Fruit fly (Drosophila melanogaster) whole organism, wandering third instar larva: ENCODE measurements around the gene aqz.

Source experiments
- Abd-B ChIP-seq: fragments of >200 bp; optimal IDR thresholded peaks from 2 replicates; lab custom pipeline; 2017; ENCODE audit warnings: missing biosample characterization, missing genetic modification characterization
- CG32264 ChIP-seq: fragments of 200-800 bp; sonication (Bioruptor generic); optimal IDR thresholded peaks from 2 replicates; lab custom pipeline; 2016; ENCODE audit warnings: missing biosample characterization, missing genetic modification characterization
- CG9705 ChIP-seq: fragments of 200-800 bp; sonication (Bioruptor generic); optimal IDR thresholded peaks from 2 replicates; lab custom pipeline; 2018; ENCODE audit warnings: missing biosample characterization, mild to moderate bottlenecking, missing genetic modification characterization
- CrebA ChIP-seq: fragments of 200-800 bp; sonication (Bioruptor generic); optimal IDR thresholded peaks from 2 replicates; lab custom pipeline; 2016; ENCODE audit warnings: missing biosample characterization, mild to moderate bottlenecking, missing genetic modification characterization, borderline replicate concordance
- Dfd ChIP-seq: fragments of >200 bp; optimal IDR thresholded peaks from 2 replicates; lab custom pipeline; 2017; ENCODE audit warnings: missing biosample characterization, missing genetic modification characterization
- HLH106 ChIP-seq: fragments of 200-800 bp; optimal IDR thresholded peaks from 3 replicates; lab custom pipeline; 2019; ENCODE audit warnings: missing biosample characterization, mild to moderate bottlenecking, missing genetic modification characterization, moderate library complexity
- Hnf4 ChIP-seq: fragments of 200-800 bp; sonication (Bioruptor generic); optimal IDR thresholded peaks from 2 replicates; lab custom pipeline; 2016; ENCODE audit warnings: missing biosample characterization, mild to moderate bottlenecking, missing genetic modification characterization
- Hr78 ChIP-seq: fragments of >200 bp; optimal IDR thresholded peaks from 2 replicates; lab custom pipeline; 2017; ENCODE audit warnings: missing biosample characterization, missing genetic modification characterization
- Hr83 ChIP-seq: fragments of 200-300 bp; sonication (Bioruptor generic); optimal IDR thresholded peaks from 2 replicates; lab custom pipeline; 2016; ENCODE audit warnings: missing biosample characterization, mild to moderate bottlenecking, missing genetic modification characterization, moderate library complexity; ENCODE audit not compliant: poor library complexity, severe bottlenecking
- Jra ChIP-seq: sonication (Bioruptor generic); optimal IDR thresholded peaks from 2 replicates; lab custom pipeline; 2016; ENCODE audit warnings: missing biosample characterization, missing genetic modification characterization
- Mio ChIP-seq: sonication (Bioruptor generic); optimal IDR thresholded peaks from 2 replicates; lab custom pipeline; 2016; ENCODE audit warnings: missing biosample characterization, missing genetic modification characterization
- Myc ChIP-seq: fragments of >200 bp; optimal IDR thresholded peaks from 2 replicates; lab custom pipeline; 2017
- OdsH ChIP-seq: fragments of 200-800 bp; sonication (Bioruptor generic); optimal IDR thresholded peaks from 2 replicates; lab custom pipeline; 2016; ENCODE audit warnings: missing biosample characterization, mild to moderate bottlenecking, missing genetic modification characterization
- Rel ChIP-seq, 2 experiments: fragments of 200-800 bp; sonication (Bioruptor generic) in 1 of 2; optimal IDR thresholded peaks; 2 replicates in 1 of 2; 3 replicates in 1 of 2; lab custom pipeline; 2016 to 2019; ENCODE audit warnings: mild to moderate bottlenecking in 2 of 2, missing biosample characterization in 2 of 2, missing genetic modification characterization in 2 of 2, moderate library complexity in 1 of 2
- Sp1 ChIP-seq: fragments of 200-800 bp; sonication (Bioruptor generic); optimal IDR thresholded peaks from 3 replicates; lab custom pipeline; 2019; ENCODE audit warnings: missing biosample characterization, mild to moderate bottlenecking, missing genetic modification characterization, moderate library complexity
- Vsx2 ChIP-seq: fragments of 200-300, 225-300 bp; sonication (Bioruptor generic); optimal IDR thresholded peaks from 2 replicates; lab custom pipeline; 2018; ENCODE audit warnings: missing biosample characterization, missing genetic modification characterization; ENCODE audit not compliant: partially characterized antibody
- br ChIP-seq: fragments of 200-800 bp; sonication (Bioruptor generic); optimal IDR thresholded peaks from 2 replicates; lab custom pipeline; 2016; ENCODE audit warnings: missing biosample characterization, missing genetic modification characterization
- brk ChIP-seq: fragments of 200-800 bp; sonication (Bioruptor generic); optimal IDR thresholded peaks from 2 replicates; lab custom pipeline; 2016; ENCODE audit warnings: missing biosample characterization, mild to moderate bottlenecking, missing genetic modification characterization
- dmrt93B ChIP-seq: fragments of 200-800 bp; sonication (Bioruptor generic); optimal IDR thresholded peaks from 2 replicates; lab custom pipeline; 2018; ENCODE audit warnings: missing biosample characterization, mild to moderate bottlenecking, missing genetic modification characterization
- ey ChIP-seq: fragments of 200-800 bp; sonication (Bioruptor generic); optimal IDR thresholded peaks from 2 replicates; lab custom pipeline; 2016; ENCODE audit warnings: missing biosample characterization, missing genetic modification characterization
- foxo ChIP-seq, 2 experiments: fragments of 200-800 bp; sonication (Bioruptor generic); optimal IDR thresholded peaks; 2 replicates in 1 of 2; 3 replicates in 1 of 2; lab custom pipeline; 2016 to 2017; ENCODE audit warnings: missing biosample characterization in 2 of 2, missing genetic modification characterization in 2 of 2
- fru ChIP-seq: fragments of 200-800 bp; sonication (Bioruptor generic); optimal IDR thresholded peaks from 3 replicates; lab custom pipeline; 2016; ENCODE audit warnings: missing biosample characterization, mild to moderate bottlenecking, missing genetic modification characterization
- h ChIP-seq: fragments of 200-800 bp; sonication (Bioruptor generic); optimal IDR thresholded peaks from 3 replicates; lab custom pipeline; 2016; ENCODE audit warnings: missing biosample characterization, mild to moderate bottlenecking, missing genetic modification characterization
- jim ChIP-seq: fragments of 175-275, 200-325 bp; sonication (Bioruptor generic); optimal IDR thresholded peaks from 2 replicates; lab custom pipeline; 2016; ENCODE audit warnings: missing biosample characterization, mild to moderate bottlenecking, missing genetic modification characterization
- lola ChIP-seq: fragments of >200 bp; optimal IDR thresholded peaks from 2 replicates; lab custom pipeline; 2017; ENCODE audit warnings: missing biosample characterization, missing genetic modification characterization
- pan ChIP-seq: fragments of >200 bp; optimal IDR thresholded peaks from 2 replicates; lab custom pipeline; 2017
- psq ChIP-seq: fragments of 200-800 bp; sonication (Bioruptor generic); optimal IDR thresholded peaks from 3 replicates; lab custom pipeline; 2017; ENCODE audit warnings: missing biosample characterization, mild to moderate bottlenecking, missing genetic modification characterization, moderate library complexity
- rgr ChIP-seq: fragments of 200-800 bp; sonication (Bioruptor generic); optimal IDR thresholded peaks from 3 replicates; lab custom pipeline; 2016; ENCODE audit warnings: missing biosample characterization, mild to moderate bottlenecking, missing genetic modification characterization
- sage ChIP-seq: fragments of 200-800 bp; sonication (Bioruptor generic); optimal IDR thresholded peaks from 2 replicates; lab custom pipeline; 2016; ENCODE audit warnings: missing biosample characterization, mild to moderate bottlenecking, missing genetic modification characterization
- tai ChIP-seq: sonication (Bioruptor generic); optimal IDR thresholded peaks from 2 replicates; lab custom pipeline; 2016; ENCODE audit warnings: missing biosample characterization, missing genetic modification characterization
- usp ChIP-seq: fragments of >200 bp; optimal IDR thresholded peaks from 2 replicates; lab custom pipeline; 2017; ENCODE audit warnings: missing biosample characterization, missing genetic modification characterization
- woc ChIP-seq: sonication (Bioruptor generic); optimal IDR thresholded peaks from 2 replicates; lab custom pipeline; 2016; ENCODE audit warnings: missing biosample characterization, mild to moderate bottlenecking, missing genetic modification characterization

Gene aqz

dm6 chr3R:8856242-8856641, 35.8 kb upstream of the aqz start:
- no peak for TF ChIP-seq h (GFP tag; lab: Kevin White, UChicago)
- no peak for TF ChIP-seq ey (GFP tag; lab: Kevin White, UChicago)
- TF ChIP-seq Sp1 (GFP tag; lab: Kevin White, UChicago), result no peak
- no peak for TF ChIP-seq Jra (GFP tag; lab: Kevin White, UChicago)
- TF ChIP-seq Hr83, result no peak
- no peak for TF ChIP-seq brk (GFP tag; lab: Kevin White, UChicago)
- TF ChIP-seq psq (GFP tag; lab: Kevin White, UChicago), result no peak
- no peak for TF ChIP-seq tai (GFP tag; lab: Kevin White, UChicago)
- no peak for TF ChIP-seq Hnf4 (GFP tag; lab: Kevin White, UChicago)
- TF ChIP-seq CG9705 (GFP tag; lab: Kevin White, UChicago), result no peak
- no peak for TF ChIP-seq CG32264 (GFP tag; lab: Kevin White, UChicago)

DNA sequence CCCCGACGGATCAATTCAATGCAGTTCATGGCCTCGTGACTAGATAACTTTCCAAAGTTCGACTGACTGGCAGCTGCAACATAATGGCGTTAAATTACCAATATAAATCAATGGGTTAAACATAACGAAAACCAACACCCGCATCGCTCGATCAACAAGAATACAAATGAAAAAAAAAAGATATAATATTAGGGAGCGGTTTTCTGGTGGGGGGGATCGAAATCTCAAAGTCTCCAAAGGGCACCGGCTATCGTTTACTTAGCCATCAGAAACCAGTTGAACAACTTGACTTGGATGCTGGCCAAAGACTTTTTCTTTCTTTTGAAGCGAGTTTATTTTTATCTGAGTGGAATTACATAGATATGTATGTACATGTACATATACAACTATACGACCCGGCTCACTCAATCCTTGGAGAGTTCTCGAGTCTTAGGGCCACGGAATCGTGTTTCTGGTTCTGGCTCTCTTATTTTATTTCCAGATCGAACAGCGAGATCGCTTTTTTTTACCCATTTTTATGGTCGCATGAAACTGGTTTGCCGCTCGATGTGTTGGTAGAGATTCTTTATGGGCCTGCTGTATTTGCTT, 34.2 kb upstream of the aqz start:
- TF ChIP-seq jim (GFP tag; lab: Kevin White, UChicago) (no peak), OdsH (GFP tag; lab: Kevin White, UChicago) (no peak), brk (GFP tag; lab: Kevin White, UChicago) (peak; percentile 23), foxo (GFP tag; optimal IDR thresholded peaks at IDR 0.05; lab: Kevin White, UChicago) (peak in 1 of 2 experiments; percentile 12), Rel (GFP tag; optimal IDR thresholded peaks at IDR 0.05; lab: Kevin White, UChicago) (peak; percentile 64), Rel (tag; optimal IDR thresholded peaks at IDR 0.05; lab: Kevin White, UChicago) (no peak), lola (GFP tag; lab: Kevin White, UChicago) (no peak), psq (GFP tag; lab: Kevin White, UChicago) (no peak), Myc (no peak), CrebA (GFP tag; lab: Kevin White, UChicago) (peak; percentile 78), Mio (GFP tag; lab: Kevin White, UChicago) (no peak), Dfd (GFP tag; lab: Kevin White, UChicago) (no peak), sage (peak; percentile 53), usp (no peak), Sp1 (GFP tag; lab: Kevin White, UChicago) (peak; percentile 1), Vsx2 (GFP tag; lab: Kevin White, UChicago) (peak; percentile 22)
- TF ChIP-seq, all 38 proteins: peak for 7

dm6 chr3R:8853706-8854105, 33.2 kb upstream of the aqz start:
- no peak for TF ChIP-seq Dfd (GFP tag; lab: Kevin White, UChicago)
- TF ChIP-seq Abd-B, result no peak
- TF ChIP-seq pan (lab: Kevin White, UChicago), result no peak
- no peak for TF ChIP-seq Hr83
- TF ChIP-seq foxo (GFP tag; optimal IDR thresholded peaks at IDR 0.05; lab: Kevin White, UChicago), result no peak
- no peak for TF ChIP-seq woc (GFP tag; lab: Kevin White, UChicago)
- TF ChIP-seq Mio (GFP tag; lab: Kevin White, UChicago), result no peak
- TF ChIP-seq CrebA (GFP tag; lab: Kevin White, UChicago), result no peak
- no peak for TF ChIP-seq Sp1 (GFP tag; lab: Kevin White, UChicago)
- TF ChIP-seq Myc, result no peak
- TF ChIP-seq, all 38 proteins: peak for 0

dm6 chr3R:8853197-8853596, 32.7 kb upstream of the aqz start:
- peak; percentile 17 for TF ChIP-seq Sp1 (GFP tag; lab: Kevin White, UChicago)
- TF ChIP-seq woc (GFP tag; lab: Kevin White, UChicago), result no peak
- no peak for TF ChIP-seq CG9705 (GFP tag; lab: Kevin White, UChicago)
- peak in 1 of 2 experiments; percentile 44 for TF ChIP-seq foxo (GFP tag; optimal IDR thresholded peaks at IDR 0.05; lab: Kevin White, UChicago)
- TF ChIP-seq dmrt93B, result no peak
- TF ChIP-seq Mio (GFP tag; lab: Kevin White, UChicago), result no peak
- TF ChIP-seq psq (GFP tag; lab: Kevin White, UChicago), result peak; percentile 47
- no peak for TF ChIP-seq Hr78 (GFP tag; lab: Kevin White, UChicago)
- no peak for TF ChIP-seq tai (GFP tag; lab: Kevin White, UChicago)
- peak; percentile 4 for TF ChIP-seq ey (GFP tag; lab: Kevin White, UChicago)
- TF ChIP-seq OdsH (GFP tag; lab: Kevin White, UChicago), result peak; percentile 47
- TF ChIP-seq rgr (GFP tag; lab: Kevin White, UChicago), result peak; percentile 16
- peak; percentile 1 for TF ChIP-seq Hnf4 (GFP tag; lab: Kevin White, UChicago)
- peak; percentile 54 for TF ChIP-seq fru (GFP tag; lab: Kevin White, UChicago)
- TF ChIP-seq br (GFP tag; lab: Kevin White, UChicago), result peak; percentile 18
- TF ChIP-seq h (GFP tag; lab: Kevin White, UChicago), result peak; percentile 45
- no peak for TF ChIP-seq Dfd (GFP tag; lab: Kevin White, UChicago)
- TF ChIP-seq HLH106 (tag; lab: Kevin White, UChicago), result peak; percentile 39
- TF ChIP-seq, all 38 proteins: peak for 11
